Fruit fly (Drosophila melanogaster) S2 (cell line): ENCODE results near the gene CG13634.

Experiments
- CG8478 ChIP-seq: fragments of >200 bp; optimal IDR thresholded peaks from 2 replicates; lab custom pipeline; 2018
- CTCF ChIP-seq, 2 experiments: fragments of >200 bp; optimal IDR thresholded peaks; 2 replicates each; lab custom pipeline; 2018

dm6 chr3R:24749055-24749992 lies 40.6 kb downstream of the CG13634 start, which contains the start of gene tld:
- no peak for TF ChIP-seq CTCF (optimal IDR thresholded peaks at IDR 0.05; lab: Kevin White, UChicago)
- TF ChIP-seq CG8478 (lab: Kevin White, UChicago), result no peak
